Worm (Caenorhabditis elegans): ENCODE data around the gene rbm-7.

rbm-7 gene

ce11 chrIII:12942307-12942706 is 10.6 kb upstream of the rbm-7 start, which contains the start of gene unc-25:
Gene unc-25, plus strand, starts transcription at chrIII:12942651.
- TF ChIP-seq unc-62 (GFP tag; optimal IDR thresholded peaks at IDR 0.05), result no peak

- no peak for TF ChIP-seq unc-62 (GFP tag; optimal IDR thresholded peaks at IDR 0.05)
Measured at ce11 chrIII:12934417-12934816, 2.8 kb upstream of the rbm-7 start, which contains the start of gene epg-3. Gene epg-3, plus strand, starts transcription at chrIII:12934717.

ce11 chrIII:12932776-12933175 is 1.1 kb upstream of the rbm-7 start:
- TF ChIP-seq unc-62 (GFP tag; optimal IDR thresholded peaks at IDR 0.05), result no peak

- TF ChIP-seq unc-62 (GFP tag; optimal IDR thresholded peaks at IDR 0.05), result no peak
Measured at ce11 chrIII:12931108-12931507, 559 bp downstream of the rbm-7 start.

- no peak for TF ChIP-seq unc-62 (GFP tag; optimal IDR thresholded peaks at IDR 0.05)
Measured at ce11 chrIII:12929573-12929972, 2.1 kb downstream of the rbm-7 start, which contains the start of gene Y37D8A.19. Gene Y37D8A.19, plus strand, starts transcription at chrIII:12929873.

- TF ChIP-seq unc-62 (GFP tag; optimal IDR thresholded peaks at IDR 0.05), result no peak
Measured at ce11 chrIII:12925947-12926607, 5.6 kb downstream of the rbm-7 start, which contains the start of the genes npp-25 and mrps-10. Gene npp-25, minus strand, starts transcription at chrIII:12925997. Gene mrps-10, plus strand, starts transcription at chrIII:12926557.

- no peak for TF ChIP-seq unc-62 (GFP tag; optimal IDR thresholded peaks at IDR 0.05)
Measured at ce11 chrIII:12920810-12921209, 10.9 kb downstream of the rbm-7 start.

- TF ChIP-seq unc-62 (GFP tag; optimal IDR thresholded peaks at IDR 0.05), result no peak
Measured at ce11 chrIII:12919882-12920281, 11.8 kb downstream of the rbm-7 start.

- TF ChIP-seq unc-62 (GFP tag; optimal IDR thresholded peaks at IDR 0.05), result no peak
Measured at ce11 chrIII:12918575-12918974, 13.1 kb downstream of the rbm-7 start, which contains the start of gene Y37D8A.16. Gene Y37D8A.16, minus strand, starts transcription at chrIII:12918675.

ce11 chrIII:12917852-12918251 is 13.8 kb downstream of the rbm-7 start:
- TF ChIP-seq unc-62 (GFP tag; optimal IDR thresholded peaks at IDR 0.05), result no peak

ce11 chrIII:12916459-12916858 is 15.2 kb downstream of the rbm-7 start:
- no peak for TF ChIP-seq unc-62 (GFP tag; optimal IDR thresholded peaks at IDR 0.05)

- no peak for TF ChIP-seq unc-62 (GFP tag; optimal IDR thresholded peaks at IDR 0.05)
Measured at ce11 chrIII:12910365-12910764, 21.3 kb downstream of the rbm-7 start, which contains the start of gene flp-14. Gene flp-14, plus strand, starts transcription at chrIII:12910510.

ce11 chrIII:12907218-12907617 is 24.4 kb downstream of the rbm-7 start:
- no peak for TF ChIP-seq unc-62 (GFP tag; optimal IDR thresholded peaks at IDR 0.05)

- no peak for TF ChIP-seq unc-62 (GFP tag; optimal IDR thresholded peaks at IDR 0.05)
Measured at ce11 chrIII:12906611-12907037, 25.0 kb downstream of the rbm-7 start.

- TF ChIP-seq unc-62 (GFP tag; optimal IDR thresholded peaks at IDR 0.05), result no peak
Measured at ce11 chrIII:12904987-12905541, 26.6 kb downstream of the rbm-7 start, which contains the start of gene cox-5A. Gene cox-5A, plus strand, starts transcription at chrIII:12905491.

ce11 chrIII:12904052-12904451 is 27.6 kb downstream of the rbm-7 start:
- no peak for TF ChIP-seq unc-62 (GFP tag; optimal IDR thresholded peaks at IDR 0.05)

- TF ChIP-seq unc-62 (GFP tag; optimal IDR thresholded peaks at IDR 0.05), result no peak
Measured at ce11 chrIII:12894207-12894606, 37.5 kb downstream of the rbm-7 start.
